Worm (Caenorhabditis elegans): ENCODE measurements around the gene yif-1.
A peak's percentile ranks its signal among the peaks of the same experiment; 100 is the strongest.

Gene yif-1

DNA sequence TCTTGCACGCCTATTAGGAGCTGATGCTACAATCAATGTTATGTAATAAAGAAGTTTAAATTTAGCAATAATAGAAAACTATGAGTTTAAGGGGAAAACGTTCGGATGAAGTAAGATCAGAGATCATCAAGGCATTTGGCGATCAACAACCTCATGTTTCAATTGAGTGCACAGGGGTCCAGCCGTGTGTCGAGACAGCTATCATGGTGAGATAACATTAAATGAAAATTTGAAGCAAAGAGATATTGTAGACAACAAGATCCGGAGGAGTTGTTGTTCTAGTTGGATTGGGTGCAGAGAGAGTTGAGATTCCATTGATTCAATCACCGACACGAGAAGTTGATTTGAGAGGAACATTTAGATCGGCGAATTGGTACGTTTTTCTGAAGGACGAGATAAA, 31.4 kb upstream of the yif-1 start:
- TF ChIP-seq tbx-2 (tag; optimal IDR thresholded peaks at IDR 0.05) (no peak), rnt-1 (tag; optimal IDR thresholded peaks at IDR 0.05) (peak; percentile 31), lin-14 (GFP tag; optimal IDR thresholded peaks at IDR 0.05) (peak; percentile 6), nhr-85 (tag) (no peak)

DNA sequence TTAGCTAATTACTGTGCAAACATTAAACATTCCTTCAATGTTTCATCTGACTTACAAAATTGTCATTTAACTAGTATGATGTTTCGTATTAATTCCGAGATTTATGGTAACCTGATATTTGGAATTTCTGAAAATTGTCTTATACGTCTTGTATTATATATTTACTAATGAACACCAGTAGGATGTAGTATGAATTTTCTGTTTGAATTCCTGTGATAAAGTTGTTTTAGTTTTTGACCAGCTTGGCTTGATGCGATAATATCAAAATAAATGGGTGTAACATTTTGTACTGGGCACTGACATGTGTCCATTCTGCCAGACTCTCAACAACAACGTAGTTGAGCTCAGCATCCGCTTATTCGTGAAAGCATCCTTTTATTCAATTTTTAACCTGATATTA, 30.2 kb upstream of the yif-1 start, which contains the start of gene R04B5.6:
R04B5.6 (plus strand) TSS at position 301 of the 400 bp plus-strand sequence.
- TF ChIP-seq sox-4 (tag; optimal IDR thresholded peaks at IDR 0.05) (no peak), pqm-1 (tag; optimal IDR thresholded peaks at IDR 0.05) (no peak), sup-37 (GFP tag; optimal IDR thresholded peaks at IDR 0.05) (no peak), nhr-85 (tag) (peak; percentile 37)

DNA sequence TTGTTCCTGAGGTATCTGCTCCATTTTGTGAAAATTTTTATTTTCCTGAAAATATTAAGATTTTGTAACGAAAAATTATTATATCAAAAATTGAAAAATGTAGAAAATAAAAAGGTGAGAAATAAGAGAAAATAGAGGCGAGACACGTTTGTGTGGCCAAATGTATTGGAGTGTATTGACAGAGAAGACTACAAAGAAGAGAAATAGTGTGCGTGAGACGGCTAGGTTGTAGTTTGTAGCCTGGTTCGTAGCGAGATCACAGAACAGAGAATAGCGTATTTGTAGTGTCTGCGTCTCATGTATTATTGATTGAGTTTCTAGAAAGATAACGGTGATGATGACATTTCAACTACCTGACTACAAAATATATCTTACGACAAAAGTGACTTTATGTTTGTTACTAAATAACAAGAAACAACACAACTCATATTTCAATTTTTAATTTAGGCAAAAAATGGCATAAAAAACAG, 29.3 kb upstream of the yif-1 start, which contains the start of gene nhr-12:
nhr-12 (minus strand) TSS at position 51 of the 470 bp plus-strand sequence.
- TF ChIP-seq nhr-12 (tag; optimal IDR thresholded peaks at IDR 0.05), result no peak
- no peak for TF ChIP-seq unc-62 (GFP tag; optimal IDR thresholded peaks at IDR 0.05)
- peak; percentile 50 for TF ChIP-seq nhr-71 (tag; optimal IDR thresholded peaks at IDR 0.05)
- peak; percentile 59 for TF ChIP-seq nhr-20 (tag; optimal IDR thresholded peaks at IDR 0.05)
- TF ChIP-seq lin-35 (GFP tag; optimal IDR thresholded peaks at IDR 0.05), result peak in 1 of 2 experiments; percentile 7
- peak; percentile 1 to 9 for TF ChIP-seq efl-1 (optimal IDR thresholded peaks at IDR 0.05)
- TF ChIP-seq efl-1 (GFP tag; optimal IDR thresholded peaks at IDR 0.05 in 1 of 2), result no peak
- peak; percentile 8 for TF ChIP-seq blmp-1 (tag; optimal IDR thresholded peaks at IDR 0.05)
- TF ChIP-seq zip-4 (GFP tag; optimal IDR thresholded peaks at IDR 0.05), result no peak
- TF ChIP-seq nhr-85 (tag), result no peak
- no peak for TF ChIP-seq lin-15B (tag; optimal IDR thresholded peaks at IDR 0.05)
- TF ChIP-seq ceh-88 (GFP tag; IDR thresholded peaks at IDR 0.05), result no peak
- no peak for TF ChIP-seq unc-98 (GFP tag; IDR thresholded peaks at IDR 0.05)

DNA sequence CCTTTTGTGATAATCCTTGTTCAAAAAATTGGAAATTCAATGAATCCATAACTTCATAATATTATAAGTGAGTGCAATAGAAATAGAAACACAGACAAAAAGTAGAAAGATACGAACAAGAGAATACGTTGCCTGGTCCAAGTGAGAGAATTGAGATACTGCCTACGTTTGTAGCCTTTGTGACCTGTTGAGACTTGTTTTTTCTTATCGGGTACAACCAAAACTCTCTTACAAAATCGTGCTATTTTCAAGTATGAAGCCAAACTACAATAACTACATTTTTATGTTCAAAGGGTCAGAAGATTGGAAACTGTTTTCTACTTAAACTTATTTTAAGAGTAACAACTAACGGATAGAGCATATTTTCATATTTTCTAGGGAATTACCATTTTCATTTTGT, 26.9 kb upstream of the yif-1 start, which contains the start of gene nhr-205:
nhr-205 (minus strand) TSS at position 141 of the 400 bp plus-strand sequence.
- TF ChIP-seq jun-1 (tag; optimal IDR thresholded peaks at IDR 0.05) (no peak), dpl-1 (GFP tag; optimal IDR thresholded peaks at IDR 0.05) (no peak), nhr-77 (tag; optimal IDR thresholded peaks at IDR 0.05) (peak; percentile 12), efl-1 (optimal IDR thresholded peaks at IDR 0.05) (no peak), efl-1 (GFP tag; optimal IDR thresholded peaks at IDR 0.05 in 1 of 2) (peak in 1 of 2 experiments; percentile 51), elt-3 (tag; optimal IDR thresholded peaks at IDR 0.05) (peak in 1 of 6 experiments; percentile 2), nhr-20 (tag; optimal IDR thresholded peaks at IDR 0.05) (peak; percentile 12), fkh-4 (tag; optimal IDR thresholded peaks at IDR 0.05; ENCODE audit: borderline replicate concordance) (no peak)

DNA sequence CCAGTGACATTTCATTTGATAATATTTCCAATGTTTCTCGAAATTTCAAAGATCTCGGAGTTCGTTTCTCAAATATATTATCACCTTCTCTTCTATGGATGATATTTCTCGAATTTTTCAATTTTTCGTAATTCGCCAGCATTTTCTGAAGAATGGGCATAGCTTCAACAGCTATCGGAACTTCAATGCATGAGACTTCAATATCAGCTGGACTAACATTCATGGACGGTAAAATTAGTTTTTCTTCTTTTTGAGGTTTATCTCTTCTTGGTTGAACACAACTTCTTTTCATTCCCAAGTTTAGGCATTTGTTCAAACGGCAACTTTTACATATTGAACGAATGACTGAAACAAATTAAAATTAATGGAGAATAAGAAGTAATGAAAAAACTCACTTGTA, 26.2 kb upstream of the yif-1 start:
- TF ChIP-seq fkh-8 (tag; optimal IDR thresholded peaks at IDR 0.05) (no peak), unc-30 (tag; optimal IDR thresholded peaks at IDR 0.05) (no peak), fkh-4 (tag; optimal IDR thresholded peaks at IDR 0.05; ENCODE audit: borderline replicate concordance) (no peak), pax-3 (tag; optimal IDR thresholded peaks at IDR 0.05) (no peak), nhr-47 (tag; optimal IDR thresholded peaks at IDR 0.05) (no peak), sup-37 (GFP tag; optimal IDR thresholded peaks at IDR 0.05) (no peak), lir-3 (tag; optimal IDR thresholded peaks at IDR 0.05; ENCODE audit: poor library complexity) (no peak), lin-15B (tag; optimal IDR thresholded peaks at IDR 0.05) (no peak), efl-3 (GFP tag; optimal IDR thresholded peaks at IDR 0.05) (no peak)

DNA sequence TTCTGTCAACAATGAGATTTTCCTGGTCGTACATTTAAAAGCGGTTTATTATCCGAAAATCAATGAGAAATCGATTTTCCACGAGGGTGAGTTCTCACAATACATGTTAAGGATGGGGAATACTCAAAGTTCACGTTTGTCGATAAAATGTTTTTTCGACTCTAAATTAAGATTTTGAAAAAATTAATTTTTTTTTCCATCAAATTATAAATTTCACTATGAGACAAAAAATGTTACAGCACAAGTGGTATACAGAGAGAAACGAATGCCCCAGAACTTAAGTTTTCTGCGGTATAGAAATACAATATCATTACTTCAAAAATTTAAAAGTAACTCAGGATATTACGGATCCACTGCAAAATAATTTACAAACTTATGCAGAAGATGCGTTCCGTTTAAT, 23.5 kb upstream of the yif-1 start, which contains the start of gene R04B5.1:
R04B5.1 (minus strand) TSS at position 101 of the 400 bp plus-strand sequence.
- no peak for TF ChIP-seq unc-130 (tag; optimal IDR thresholded peaks at IDR 0.05)
- no peak for TF ChIP-seq mab-9 (GFP tag; IDR thresholded peaks at IDR 0.05)
- no peak for TF ChIP-seq nhr-20 (tag; optimal IDR thresholded peaks at IDR 0.05)
- TF ChIP-seq blmp-1 (tag; optimal IDR thresholded peaks at IDR 0.05), result no peak
- TF ChIP-seq mep-1 (tag; optimal IDR thresholded peaks at IDR 0.05), result no peak
- TF ChIP-seq C16A3.4 (tag; optimal IDR thresholded peaks at IDR 0.05), result no peak
- no peak for TF ChIP-seq snpc-4 (tag; optimal IDR thresholded peaks at IDR 0.05)
- TF ChIP-seq nhr-76 (tag; optimal IDR thresholded peaks at IDR 0.05), result no peak
- no peak for TF ChIP-seq nhr-77 (tag; optimal IDR thresholded peaks at IDR 0.05)
- TF ChIP-seq mef-2 (tag; optimal IDR thresholded peaks at IDR 0.05), result no peak

All from whole organism, L1 larva.